Worm (Caenorhabditis elegans) whole organism, L4 larva: Measurements from ENCODE around the gene C07A9.13.
A peak's percentile ranks its signal among the peaks of the same experiment; 100 is the strongest.
"Not testable (repeated sequence)": the region's sequence is repeated elsewhere in the genome, so short reads cannot be mapped to it uniquely, and the experiment has no call there.

Experiments used
- R02D3.7 ChIP-seq: fragments of 150-350 bp; sonication (generic microtip); optimal IDR thresholded peaks from 3 replicates; lab custom pipeline; 2014; ENCODE audit warnings: missing biosample characterization, missing genetic modification characterization
- Y5F2A.4 ChIP-seq: fragments of 200-800 bp; sonication (Bioruptor generic); optimal IDR thresholded peaks from 2 replicates; lab custom pipeline; 2018; ENCODE audit warnings: mild to moderate bottlenecking, missing genetic modification characterization, missing compliant biosample characterization
- Y75B8A.6 ChIP-seq: fragments of 200-800 bp; sonication (Bioruptor generic); IDR thresholded peaks from 2 replicates; pipeline ENCODE4 v1.3.6; 2022; ENCODE audit warnings: missing genetic modification reagents, missing genetic modification characterization, missing compliant biosample characterization
- ZK337.2 ChIP-seq: fragments of 200-800 bp; sonication (Bioruptor generic); IDR thresholded peaks from 2 replicates; pipeline ENCODE4 v1.3.6; 2022; ENCODE audit warnings: missing genetic modification reagents, missing genetic modification characterization, missing compliant biosample characterization
- aha-1 ChIP-seq: fragments of 150-350 bp; peaks from one replicate; lab custom pipeline; 2014; ENCODE audit warnings: missing biosample characterization, missing genetic modification characterization
- ama-1 ChIP-seq: fragments of 150-350 bp; optimal IDR thresholded peaks from 2 replicates; lab custom pipeline; 2014; ENCODE audit warnings: inconsistent platforms, mixed read lengths
- attf-4 ChIP-seq: sonication (generic microtip); optimal IDR thresholded peaks from 3 replicates; lab custom pipeline; 2017; ENCODE audit warnings: missing biosample characterization, missing genetic modification characterization
- ceh-20 ChIP-seq: fragments of 200-800 bp; sonication (Bioruptor generic); IDR thresholded peaks from 2 replicates; pipeline ENCODE4 v1.3.6; 2022; ENCODE audit warnings: missing genetic modification reagents, missing genetic modification characterization, missing compliant biosample characterization
- ceh-44 ChIP-seq: fragments of 200-800 bp; sonication (Bioruptor generic); IDR thresholded peaks from 2 replicates; pipeline ENCODE4 v1.3.6; 2022; ENCODE audit warnings: missing genetic modification reagents, missing genetic modification characterization, missing compliant biosample characterization
- ceh-62 ChIP-seq: sonication (generic microtip); optimal IDR thresholded peaks from 2 replicates; lab custom pipeline; 2017; ENCODE audit warnings: missing biosample characterization, missing genetic modification characterization
- daf-8 ChIP-seq: fragments of 200-800 bp; sonication (Bioruptor generic); IDR thresholded peaks from 2 replicates; pipeline ENCODE4 v1.3.6; 2022; ENCODE audit warnings: missing genetic modification characterization, missing compliant biosample characterization
- dmd-6 ChIP-seq: fragments of 200-800 bp; sonication (Bioruptor generic); IDR thresholded peaks from 2 replicates; pipeline ENCODE4 v1.3.6; 2022; ENCODE audit warnings: missing genetic modification reagents, missing genetic modification characterization, missing compliant biosample characterization
- dmd-8 ChIP-seq: fragments of 200-800 bp; sonication (Bioruptor generic); IDR thresholded peaks from 2 replicates; pipeline ENCODE4 v1.3.6; 2022; ENCODE audit warnings: missing genetic modification characterization, missing compliant biosample characterization
- dmd-9 ChIP-seq: fragments of 200-800 bp; sonication (Bioruptor generic); IDR thresholded peaks from 2 replicates; pipeline ENCODE4 v1.3.6; 2022; ENCODE audit warnings: missing genetic modification reagents, missing genetic modification characterization, missing compliant biosample characterization
- egl-27 ChIP-seq: sonication (generic microtip); optimal IDR thresholded peaks from 3 replicates; lab custom pipeline; 2017; ENCODE audit warnings: missing biosample characterization, missing genetic modification reagents, missing genetic modification characterization
- egl-43 ChIP-seq: fragments of 200-800 bp; sonication (Bioruptor generic); IDR thresholded peaks from 2 replicates; pipeline ENCODE4 v1.3.6; 2022; ENCODE audit warnings: missing genetic modification reagents, missing genetic modification characterization, missing compliant biosample characterization
- fos-1 ChIP-seq: fragments of 150-350 bp; optimal IDR thresholded peaks from 2 replicates; lab custom pipeline; 2014; ENCODE audit warnings: missing biosample characterization, missing genetic modification characterization
- hif-1 ChIP-seq, 2 experiments: sonication (generic microtip); optimal IDR thresholded peaks; 2 replicates each; lab custom pipeline; 2016 to 2017; ENCODE audit warnings: missing compliant biosample characterization in 2 of 2, missing genetic modification characterization in 2 of 2, missing genetic modification reagents in 2 of 2, missing genotype in 2 of 2, mild to moderate bottlenecking in 1 of 2
- hlh-30 ChIP-seq: sonication (generic microtip); optimal IDR thresholded peaks from 2 replicates; lab custom pipeline; 2017; ENCODE audit warnings: antibody characterized with exemption, mild to moderate bottlenecking, missing genetic modification characterization, missing compliant biosample characterization; ENCODE audit not compliant: insufficient read depth
- lin-13 ChIP-seq: fragments of 150-350 bp; optimal IDR thresholded peaks from 2 replicates; lab custom pipeline; 2014; ENCODE audit warnings: missing biosample characterization, missing genetic modification reagents, missing genetic modification characterization
- lin-15B ChIP-seq: fragments of 150-350 bp; sonication (generic microtip); optimal IDR thresholded peaks from 3 replicates; lab custom pipeline; 2014; ENCODE audit warnings: missing biosample characterization, missing genetic modification characterization
- lir-3 ChIP-seq: sonication (generic microtip); optimal IDR thresholded peaks from 2 replicates; lab custom pipeline; 2016; ENCODE audit warnings: mild to moderate bottlenecking, missing genetic modification characterization, missing compliant biosample characterization
- madf-9 ChIP-seq: fragments of 200-800 bp; sonication (Bioruptor generic); conservative IDR thresholded peaks from 2 replicates; pipeline ENCODE4 v1.3.6; 2022; ENCODE audit warnings: missing genetic modification reagents, missing genetic modification characterization, missing compliant biosample characterization
- mdl-1 ChIP-seq, 2 experiments: fragments of 150-350 bp in 1 of 2; sonication (generic microtip) in 1 of 2; optimal IDR thresholded peaks; 2 replicates each; lab custom pipeline; 2014 to 2017; ENCODE audit warnings: missing biosample characterization in 2 of 2, missing genetic modification characterization in 2 of 2
- nhr-111 ChIP-seq: fragments of 200-800 bp; sonication (Bioruptor generic); optimal IDR thresholded peaks from 2 replicates; lab custom pipeline; 2018; ENCODE audit warnings: mild to moderate bottlenecking, missing genetic modification characterization, missing compliant biosample characterization
- nhr-28 ChIP-seq: fragments of 150-350 bp; optimal IDR thresholded peaks from 2 replicates; lab custom pipeline; 2014; ENCODE audit warnings: missing biosample characterization, missing genetic modification characterization
- nhr-41 ChIP-seq: fragments of 200-800 bp; sonication (Bioruptor generic); IDR thresholded peaks from 2 replicates; pipeline ENCODE4 v1.3.6; 2022; ENCODE audit warnings: missing genetic modification reagents, missing genetic modification characterization, missing compliant biosample characterization
- nhr-6 ChIP-seq: fragments of 150-350 bp; optimal IDR thresholded peaks from 2 replicates; lab custom pipeline; 2014; ENCODE audit warnings: missing biosample characterization, missing genetic modification characterization
- pha-4 ChIP-seq, 2 experiments: fragments of 150-350 bp in 1 of 2; fragments of 200-800 bp in 1 of 2; sonication (Bioruptor generic) in 1 of 2; IDR thresholded peaks in 1 of 2; optimal IDR thresholded peaks in 1 of 2; 2 replicates each; pipeline versions ENCODE4 v1.3.6 to Lab custom; 2014 to 2022; ENCODE audit warnings: missing genetic modification characterization in 2 of 2, missing genetic modification reagents in 2 of 2, missing biosample characterization in 1 of 2, missing compliant biosample characterization in 1 of 2
- php-3 ChIP-seq: fragments of 200-800 bp; sonication (Bioruptor generic); IDR thresholded peaks from 2 replicates; pipeline ENCODE4 v1.3.6; 2022; ENCODE audit warnings: missing genetic modification reagents, missing genetic modification characterization, missing compliant biosample characterization
- saeg-2 ChIP-seq: fragments of 200-800 bp; sonication (Bioruptor generic); IDR thresholded peaks from 2 replicates; pipeline ENCODE4 v1.3.6; 2022; ENCODE audit warnings: missing genetic modification reagents, missing genetic modification characterization, missing compliant biosample characterization
- skn-1 ChIP-seq: fragments of 150-350 bp; optimal IDR thresholded peaks from 2 replicates; lab custom pipeline; 2014; ENCODE audit warnings: missing biosample characterization, missing genetic modification characterization
- tag-97 ChIP-seq: fragments of 200-800 bp; sonication (Bioruptor generic); IDR thresholded peaks from 2 replicates; pipeline ENCODE4 v1.3.6; 2022; ENCODE audit warnings: missing genetic modification characterization, missing compliant biosample characterization
- unc-130 ChIP-seq: sonication (generic microtip); optimal IDR thresholded peaks from 2 replicates; lab custom pipeline; 2016; ENCODE audit warnings: missing genetic modification reagents, missing genetic modification characterization, missing compliant biosample characterization
- unc-39 ChIP-seq: sonication (generic microtip); optimal IDR thresholded peaks from 2 replicates; lab custom pipeline; 2017; ENCODE audit warnings: missing biosample characterization, missing genetic modification characterization
- unc-62 ChIP-seq, 3 experiments: fragments of 150-350 bp in 1 of 3; sonication (generic microtip); optimal IDR thresholded peaks in 2 of 3; peaks in 1 of 3; 1 replicate in 1 of 3; 2 replicates in 2 of 3; lab custom pipeline; 2014 to 2017; ENCODE audit warnings: missing biosample characterization in 3 of 3, missing genetic modification characterization in 3 of 3, missing genetic modification reagents in 3 of 3, missing genotype in 1 of 3
- zag-1 ChIP-seq: fragments of 150-350 bp; optimal IDR thresholded peaks from 2 replicates; lab custom pipeline; 2014; ENCODE audit warnings: missing biosample characterization, missing genetic modification characterization

Gene C07A9.13

ce11 chrIII:9681206-9681605 lies at the start of gene C07A9.13:
Gene C07A9.13, minus strand, starts transcription at chrIII:9681306.
- TF ChIP-seq unc-62 (GFP tag; optimal IDR thresholded peaks at IDR 0.05 in 1 of 2; lab: Kevin White, UChicago): peak in 1 of 2 experiments; percentile 11
- TF ChIP-seq unc-62 (tag; optimal IDR thresholded peaks at IDR 0.05; lab: Kevin White, UChicago): not testable (repeated sequence)

- TF ChIP-seq unc-130 (GFP tag; lab: Kevin White, UChicago): no peak
- no peak for TF ChIP-seq Y75B8A.6 (GFP tag; lab: Robert Waterston, UW)
- peak; percentile 80 for TF ChIP-seq aha-1 (tag; lab: Kevin White, UChicago)
Observed at ce11 chrIII:9730407-9730806, 49.3 kb upstream of the C07A9.13 start.

- TF ChIP-seq dmd-9 (GFP tag; lab: Robert Waterston, UW): no peak
- no peak for TF ChIP-seq lin-13 (GFP tag; lab: Kevin White, UChicago)
- no peak for TF ChIP-seq nhr-6 (tag; lab: Kevin White, UChicago)
- TF ChIP-seq lin-15B: no peak
- TF ChIP-seq madf-9 (GFP tag; lab: Robert Waterston, UW): no peak
- no peak for TF ChIP-seq ceh-62 (tag; lab: Kevin White, UChicago)
- TF ChIP-seq daf-8 (GFP tag; lab: Robert Waterston, UW): no peak
- no peak for TF ChIP-seq lir-3 (tag; lab: Kevin White, UChicago)
- no peak for TF ChIP-seq ZK337.2
- no peak for TF ChIP-seq fos-1 (tag; lab: Kevin White, UChicago)
- no peak for TF ChIP-seq mdl-1 (tag; optimal IDR thresholded peaks at IDR 0.05; lab: Kevin White, UChicago)
- TF ChIP-seq attf-4 (tag; lab: Kevin White, UChicago): no peak
- TF ChIP-seq R02D3.7: no peak
- no peak for TF ChIP-seq dmd-6 (GFP tag; lab: Robert Waterston, UW)
- no peak for TF ChIP-seq nhr-111 (GFP tag; lab: Kevin White, UChicago)
- TF ChIP-seq dmd-8 (GFP tag; lab: Robert Waterston, UW): no peak
- TF ChIP-seq saeg-2 (GFP tag; lab: Robert Waterston, UW): no peak
- no peak for TF ChIP-seq ceh-20 (GFP tag; lab: Robert Waterston, UW)
- no peak for TF ChIP-seq ceh-44 (GFP tag; lab: Robert Waterston, UW)
- TF ChIP-seq, all 104 proteins: peak for 0
Observed at ce11 chrIII:9727439-9727838, 46.3 kb upstream of the C07A9.13 start, which contains the start of gene C07A9.12. Gene C07A9.12, minus strand, starts transcription at chrIII:9727539.

- TF ChIP-seq zag-1 (tag; lab: Kevin White, UChicago) (no peak), fos-1 (tag; lab: Kevin White, UChicago) (no peak), daf-8 (GFP tag; lab: Robert Waterston, UW) (no peak), Y5F2A.4 (GFP tag; lab: Kevin White, UChicago) (no peak), tag-97 (GFP tag; lab: Robert Waterston, UW) (no peak), egl-43 (no peak), hlh-30 (no peak), skn-1 (tag; lab: Kevin White, UChicago) (no peak), saeg-2 (GFP tag; lab: Robert Waterston, UW) (no peak), php-3 (GFP tag; lab: Robert Waterston, UW) (no peak), hif-1 (tag; optimal IDR thresholded peaks at IDR 0.05; lab: Kevin White, UChicago) (no peak), ama-1 (no peak), nhr-28 (no peak), egl-27 (no peak), pha-4 (GFP tag; IDR thresholded peaks at IDR 0.05; lab: Robert Waterston, UW) (no peak), pha-4 (tag; optimal IDR thresholded peaks at IDR 0.05; lab: Kevin White, UChicago) (no peak), dmd-9 (GFP tag; lab: Robert Waterston, UW) (no peak), nhr-41 (GFP tag; lab: Robert Waterston, UW) (no peak), unc-39 (tag; lab: Kevin White, UChicago) (no peak)
Observed at ce11 chrIII:9725114-9725513, 44.0 kb upstream of the C07A9.13 start, which contains the start of gene clec-162. Gene clec-162, minus strand, starts transcription at chrIII:9725214.
